Fruit fly (Drosophila melanogaster): ENCODE data around the gene CG14535.

dm6 chr2L:7870212-7870611, 14.9 kb upstream of the CG14535 start:
- TF ChIP-seq psq (optimal IDR thresholded peaks at IDR 0.05) (no peak), h (optimal IDR thresholded peaks at IDR 0.05) (no peak), insv (optimal IDR thresholded peaks at IDR 0.05) (no peak)

Measured in Kc167 (cell line).